Worm (Caenorhabditis elegans): Measurements from ENCODE around the gene cng-3.
A peak's percentile ranks its signal among the peaks of the same experiment; 100 is the strongest.

The cng-3 gene

DNA sequence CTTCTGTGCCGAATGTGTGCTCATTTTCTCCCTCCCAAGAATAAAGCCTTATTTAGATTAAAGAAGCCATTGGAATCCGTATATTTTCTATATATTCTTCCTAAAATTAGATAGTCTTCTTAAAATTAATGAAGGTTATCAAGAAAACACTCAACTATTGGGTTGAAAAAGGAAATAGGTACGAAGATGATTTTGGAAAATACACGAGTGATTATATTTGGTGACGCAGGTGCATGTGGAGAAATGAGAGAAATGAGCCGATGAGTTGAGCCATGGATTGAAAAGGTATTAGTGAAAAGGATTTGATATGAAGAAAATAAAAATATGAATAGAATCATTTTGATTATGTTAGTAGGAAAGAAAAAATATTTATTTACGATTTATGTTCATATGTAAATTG, at the start of gene cng-3:
Gene cng-3 (minus strand): TSS at position 102 of the 400 bp plus-strand sequence.
- TF ChIP-seq lin-32 (GFP tag; optimal IDR thresholded peaks at IDR 0.05) (no peak), unc-120 (tag; optimal IDR thresholded peaks at IDR 0.05; ENCODE audit: poor library complexity, severe bottlenecking) (no peak)

ce11 chrIV:9529647-9530046, 48.8 kb upstream of the cng-3 start, which contains the start of gene elo-7:
Gene elo-7, plus strand, starts transcription at chrIV:9529947.
- TF ChIP-seq nhr-28 (tag; optimal IDR thresholded peaks at IDR 0.05), result no peak
- no peak for TF ChIP-seq lin-13 (tag; optimal IDR thresholded peaks at IDR 0.05)
- TF ChIP-seq mep-1 (tag; optimal IDR thresholded peaks at IDR 0.05), result no peak
- no peak for TF ChIP-seq nhr-2 (tag; optimal IDR thresholded peaks at IDR 0.05)
- TF ChIP-seq M03D4.4 (tag; optimal IDR thresholded peaks at IDR 0.05), result no peak
- TF ChIP-seq unc-120 (tag; optimal IDR thresholded peaks at IDR 0.05; ENCODE audit: poor library complexity, severe bottlenecking), result no peak
- TF ChIP-seq mab-5 (tag; optimal IDR thresholded peaks at IDR 0.05), result no peak
- no peak for TF ChIP-seq unc-62 (GFP tag; optimal IDR thresholded peaks at IDR 0.05)
- TF ChIP-seq ceh-83 (GFP tag; optimal IDR thresholded peaks at IDR 0.05), result no peak
- no peak for TF ChIP-seq drap-1 (GFP tag; optimal IDR thresholded peaks at IDR 0.05)
- no peak for TF ChIP-seq hlh-1 (tag; optimal IDR thresholded peaks at IDR 0.05)
- no peak for TF ChIP-seq lin-32 (GFP tag; optimal IDR thresholded peaks at IDR 0.05)
- TF ChIP-seq zip-8 (tag; optimal IDR thresholded peaks at IDR 0.05), result no peak
- no peak for TF ChIP-seq ces-1 (GFP tag; optimal IDR thresholded peaks at IDR 0.05)
- no peak for TF ChIP-seq snpc-4 (tag; optimal IDR thresholded peaks at IDR 0.05)
- TF ChIP-seq bed-3 (GFP tag; optimal IDR thresholded peaks at IDR 0.05), result no peak
- no peak for TF ChIP-seq ceh-39 (tag; optimal IDR thresholded peaks at IDR 0.05)
- TF ChIP-seq unc-39 (tag; optimal IDR thresholded peaks at IDR 0.05), result no peak
- TF ChIP-seq nhr-12 (tag; optimal IDR thresholded peaks at IDR 0.05), result no peak
- TF ChIP-seq cnd-1 (tag; optimal IDR thresholded peaks at IDR 0.05), result no peak

DNA sequence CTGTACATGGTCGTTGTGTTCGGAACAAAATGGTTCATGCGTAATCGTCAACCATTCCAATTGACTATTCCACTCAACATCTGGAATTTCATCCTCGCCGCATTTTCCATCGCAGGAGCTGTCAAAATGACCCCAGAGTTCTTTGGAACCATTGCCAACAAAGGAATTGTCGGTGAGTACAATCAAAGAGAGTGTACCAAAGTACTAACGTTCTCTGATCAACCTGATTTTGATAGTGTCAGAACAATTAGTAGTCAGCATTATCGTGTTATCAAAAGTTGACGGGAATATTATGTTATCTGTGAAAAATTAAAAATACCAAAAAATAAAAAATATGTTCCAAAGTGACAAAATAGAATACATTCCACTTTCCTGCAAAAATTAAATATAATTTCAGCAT, 46.2 kb upstream of the cng-3 start:
- TF ChIP-seq elt-1 (tag; optimal IDR thresholded peaks at IDR 0.05; ENCODE audit: borderline replicate concordance, insufficient read depth) (no peak), nhr-76 (tag; optimal IDR thresholded peaks at IDR 0.05) (no peak), mep-1 (tag; optimal IDR thresholded peaks at IDR 0.05) (no peak), ceh-43 (GFP tag; optimal IDR thresholded peaks at IDR 0.05) (no peak)

DNA sequence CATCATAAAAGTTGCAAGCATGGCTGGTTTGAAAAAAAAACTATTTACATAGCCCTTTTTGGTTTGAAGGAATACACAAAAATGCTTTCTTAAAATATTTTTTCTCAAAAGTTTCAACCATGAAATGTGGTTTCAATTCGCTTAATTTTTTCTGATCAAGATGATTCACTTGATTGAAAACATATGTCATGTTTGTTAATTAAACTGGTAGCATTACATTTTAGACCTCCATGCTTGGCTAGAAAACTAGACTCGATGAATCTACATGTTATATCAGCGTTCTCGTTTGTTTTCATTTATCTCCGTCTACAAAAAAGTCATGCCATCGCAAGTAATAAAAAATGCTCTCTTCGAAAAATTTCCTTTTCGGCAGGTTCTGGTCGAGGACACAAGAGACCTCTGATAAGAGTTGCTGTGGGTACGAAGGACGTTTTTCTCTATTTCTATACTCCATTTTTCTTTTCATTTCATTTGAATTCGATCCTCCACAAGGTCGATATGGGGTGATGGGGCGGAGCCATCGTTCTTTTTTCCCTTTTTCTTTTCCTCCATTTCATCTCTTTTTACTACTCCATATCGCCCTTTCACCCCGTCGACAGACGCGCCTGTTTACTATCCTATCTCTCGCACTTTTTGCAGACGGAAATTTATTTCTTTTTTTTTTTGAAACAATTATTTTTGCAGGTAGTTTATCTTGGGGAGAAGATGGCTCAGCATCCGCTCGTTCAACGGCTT, 45.0 kb upstream of the cng-3 start, which contains the start of gene elo-1:
Gene elo-1 (plus strand): TSS at position 685 of the 735 bp plus-strand sequence.
- TF ChIP-seq sem-2 (GFP tag; optimal IDR thresholded peaks at IDR 0.05) (no peak), hlh-1 (tag; optimal IDR thresholded peaks at IDR 0.05) (peak; percentile 10)

DNA sequence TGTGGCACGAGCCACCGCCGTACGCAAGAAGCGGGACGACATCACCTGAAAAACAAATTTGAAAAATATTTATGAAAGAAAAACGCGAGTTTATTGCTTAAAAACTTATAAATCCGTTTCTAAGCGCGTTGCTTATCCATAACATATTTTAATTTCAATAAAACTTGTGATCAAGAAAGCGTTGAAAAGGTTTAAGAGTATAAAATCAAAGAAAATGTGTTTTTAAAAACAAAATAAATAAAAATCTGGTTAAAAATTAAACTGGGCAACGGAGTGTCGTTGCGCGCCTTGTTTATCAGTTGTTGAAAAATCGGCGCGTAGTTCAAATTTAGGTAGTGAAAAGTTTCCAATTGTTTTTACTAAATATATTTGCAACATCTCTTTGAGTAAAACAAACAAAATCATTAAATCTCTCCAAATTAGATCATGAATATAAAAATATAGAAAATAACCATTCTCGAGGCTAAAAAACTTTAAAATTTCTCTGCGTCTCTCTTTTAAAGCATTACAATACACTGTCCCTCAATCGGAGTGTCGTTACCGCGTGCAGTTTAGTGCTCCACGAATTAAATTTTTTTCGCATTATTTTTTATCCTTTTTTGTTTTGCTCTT, 44.1 kb upstream of the cng-3 start, which contains the start of gene ndua-5:
Gene ndua-5 (minus strand): TSS at position 51 of the 612 bp plus-strand sequence.
- TF ChIP-seq tbx-8 (GFP tag; optimal IDR thresholded peaks at IDR 0.05) (no peak), ces-1 (GFP tag; optimal IDR thresholded peaks at IDR 0.05) (peak; percentile 36), lsy-2 (tag; optimal IDR thresholded peaks at IDR 0.05) (peak; percentile 52), flh-1 (GFP tag; optimal IDR thresholded peaks at IDR 0.05) (no peak), nhr-237 (tag; optimal IDR thresholded peaks at IDR 0.05) (peak; percentile 29)

DNA sequence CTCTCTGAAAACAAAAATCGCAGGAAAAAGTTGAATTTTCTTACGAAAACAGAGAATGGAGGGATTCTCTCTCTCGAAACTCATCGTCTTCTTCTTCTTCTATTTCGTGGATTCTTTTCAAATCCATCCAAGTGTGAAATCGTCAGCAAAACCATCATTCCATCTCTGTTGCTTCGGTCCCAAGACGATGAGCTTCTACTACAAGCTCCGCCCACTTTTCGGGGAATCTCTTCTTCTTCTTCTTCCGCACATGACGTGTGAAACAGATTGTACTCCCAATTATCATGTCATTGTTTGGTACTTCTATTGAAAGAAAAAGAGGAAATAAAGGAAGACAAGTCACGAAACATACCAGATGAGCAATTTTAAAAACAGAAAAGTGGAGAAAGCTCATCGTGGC, 42.3 kb upstream of the cng-3 start:
- TF ChIP-seq bed-3 (GFP tag; optimal IDR thresholded peaks at IDR 0.05) (no peak), mls-2 (tag; optimal IDR thresholded peaks at IDR 0.05) (no peak), nhr-28 (tag; optimal IDR thresholded peaks at IDR 0.05) (no peak), nhr-237 (tag; optimal IDR thresholded peaks at IDR 0.05) (no peak), tbx-8 (GFP tag; optimal IDR thresholded peaks at IDR 0.05) (no peak), cnd-1 (tag; optimal IDR thresholded peaks at IDR 0.05) (no peak), zip-8 (tag; optimal IDR thresholded peaks at IDR 0.05) (no peak), lin-13 (tag; optimal IDR thresholded peaks at IDR 0.05) (no peak), elt-3 (tag; optimal IDR thresholded peaks at IDR 0.05) (no peak), unc-39 (tag; optimal IDR thresholded peaks at IDR 0.05) (no peak), nhr-2 (tag; optimal IDR thresholded peaks at IDR 0.05) (no peak), drap-1 (GFP tag; optimal IDR thresholded peaks at IDR 0.05) (no peak), sptf-1 (tag; optimal IDR thresholded peaks at IDR 0.05) (no peak), snpc-4 (tag; optimal IDR thresholded peaks at IDR 0.05) (no peak), unc-62 (GFP tag; optimal IDR thresholded peaks at IDR 0.05) (no peak)
